Fruit fly (Drosophila melanogaster): ENCODE measurements around the gene CG15478.

The CG15478 gene

dm6 chrX:7666613-7667202, 51.0 kb downstream of the CG15478 start:
- TF ChIP-seq noc (tag; optimal IDR thresholded peaks at IDR 0.05) = no peak

dm6 chrX:7663910-7664309, 53.8 kb downstream of the CG15478 start:
- no peak for TF ChIP-seq noc (tag; optimal IDR thresholded peaks at IDR 0.05)

Measured in whole organism, larva.